Fruit fly (Drosophila melanogaster) whole organism, adult: ENCODE results near the gene Oat.

Experiments
- Crg-1 ChIP-seq: fragments of 200-800 bp; sonication (Bioruptor generic); optimal IDR thresholded peaks from 2 replicates; lab custom pipeline; 2016; ENCODE audit warnings: missing biosample characterization, missing genetic modification characterization
- bab1 ChIP-seq: fragments of 200-800 bp; sonication (Bioruptor generic); optimal IDR thresholded peaks from 3 replicates; lab custom pipeline; 2019; ENCODE audit warnings: missing biosample characterization, mild to moderate bottlenecking, missing genetic modification characterization, moderate library complexity
- ovo ChIP-seq: fragments of 200-800 bp; sonication (Bioruptor generic); optimal IDR thresholded peaks from 2 replicates; lab custom pipeline; 2016; ENCODE audit warnings: missing biosample characterization, missing genetic modification characterization
- pad ChIP-seq: fragments of 200-800 bp; sonication (Bioruptor generic); optimal IDR thresholded peaks from 3 replicates; lab custom pipeline; 2017; ENCODE audit warnings: missing biosample characterization, missing genetic modification characterization, mild to moderate bottlenecking, moderate library complexity, missing genetic modification reagents

- TF ChIP-seq pad (no peak), Crg-1 (GFP tag; lab: Kevin White, UChicago) (no peak), bab1 (GFP tag; lab: Kevin White, UChicago) (no peak), ovo (no peak)
Observed at dm6 chr3L:19663605-19664230, 14.1 kb upstream of the Oat start, which contains the start of gene tey.
